Fruit fly (Drosophila melanogaster) whole organism, embryonic: ENCODE results near the gene ZnT63C.

ENCODE experiments used
- ATbp ChIP-seq: fragments of 200-800 bp; sonication (Bioruptor generic); optimal IDR thresholded peaks from 2 replicates; lab custom pipeline; 2017; ENCODE audit warnings: missing biosample characterization, mild to moderate bottlenecking, missing genetic modification characterization, missing genetic modification reagents
- Aef1 ChIP-seq: fragments of 200-800 bp; sonication (Bioruptor generic); IDR thresholded peaks from 3 replicates; pipeline ENCODE4 v1.3.6; 2022; ENCODE audit warnings: missing biosample characterization, missing genetic modification characterization
- Atf6 ChIP-seq: fragments of 200-800 bp; sonication (Bioruptor generic); IDR thresholded peaks from 2 replicates; pipeline ENCODE4 v1.3.6; 2022; ENCODE audit warnings: missing biosample characterization, missing genetic modification characterization
- CG13424 ChIP-seq: fragments of 200-800 bp; sonication (Bioruptor generic); optimal IDR thresholded peaks from 2 replicates; lab custom pipeline; 2019; ENCODE audit warnings: missing biosample characterization, mild to moderate bottlenecking, missing genetic modification characterization, moderate library complexity
- CG1529 ChIP-seq: fragments of 200-800 bp; sonication (Bioruptor generic); optimal IDR thresholded peaks from 3 replicates; lab custom pipeline; 2018; ENCODE audit warnings: missing biosample characterization, missing genetic modification characterization
- CG17328 ChIP-seq: fragments of 200-800 bp; sonication (Bioruptor generic); IDR thresholded peaks from 2 replicates; pipeline ENCODE4 v1.3.6; 2022; ENCODE audit warnings: missing biosample characterization, missing genetic modification characterization
- CG2202 ChIP-seq: fragments of 200-800 bp; sonication (Bioruptor generic); optimal IDR thresholded peaks from 2 replicates; lab custom pipeline; 2018; ENCODE audit warnings: missing biosample characterization, mild to moderate bottlenecking, missing genetic modification characterization
- CG2712 ChIP-seq: fragments of 200-800 bp; optimal IDR thresholded peaks from 3 replicates; lab custom pipeline; 2019; ENCODE audit warnings: missing biosample characterization, mild to moderate bottlenecking, missing genetic modification characterization, moderate library complexity
- CG5180 ChIP-seq: fragments of 200-800 bp; sonication (Bioruptor generic); optimal IDR thresholded peaks from 3 replicates; lab custom pipeline; 2017; ENCODE audit warnings: missing biosample characterization, missing genetic modification characterization, mild to moderate bottlenecking, moderate library complexity, missing genetic modification reagents
- CG6175 ChIP-seq: fragments of 200-800 bp; sonication (Bioruptor generic); IDR thresholded peaks from 3 replicates; pipeline ENCODE4 v1.3.6; 2022; ENCODE audit warnings: missing biosample characterization, missing genetic modification characterization
- CG7928 ChIP-seq: fragments of 200-800 bp; sonication (Bioruptor generic); optimal IDR thresholded peaks from 2 replicates; lab custom pipeline; 2017; ENCODE audit warnings: missing biosample characterization, mild to moderate bottlenecking, missing genetic modification characterization
- CG7987 ChIP-seq: fragments of 200-800 bp; sonication (Bioruptor generic); optimal IDR thresholded peaks from 2 replicates; lab custom pipeline; 2018; ENCODE audit warnings: missing biosample characterization, mild to moderate bottlenecking, missing genetic modification characterization, moderate library complexity
- CG8359 ChIP-seq: fragments of 200-800 bp; sonication (Bioruptor generic); optimal IDR thresholded peaks from 2 replicates; lab custom pipeline; 2017; ENCODE audit warnings: missing biosample characterization, mild to moderate bottlenecking, missing genetic modification characterization, borderline replicate concordance
- CG8924 ChIP-seq: fragments of 200-800 bp; optimal IDR thresholded peaks from 3 replicates; lab custom pipeline; 2019; ENCODE audit warnings: missing biosample characterization, mild to moderate bottlenecking, missing genetic modification characterization, moderate library complexity
- D ChIP-seq, 2 experiments: fragments of 200-800 bp in 1 of 2; fragments of >200 bp in 1 of 2; sonication (Bioruptor generic) in 1 of 2; optimal IDR thresholded peaks; 2 replicates in 1 of 2; 3 replicates in 1 of 2; lab custom pipeline; 2017; ENCODE audit warnings: mild to moderate bottlenecking in 1 of 2, missing biosample characterization in 1 of 2, missing genetic modification characterization in 1 of 2, missing genetic modification reagents in 1 of 2
- Dp ChIP-seq: fragments of 200-800 bp; sonication (Bioruptor generic); optimal IDR thresholded peaks from 2 replicates; lab custom pipeline; 2018; ENCODE audit warnings: missing biosample characterization, mild to moderate bottlenecking, missing genetic modification characterization, moderate library complexity
- Ets65A ChIP-seq: fragments of 200-800 bp; sonication (Bioruptor generic); peaks from one replicate; lab custom pipeline; 2016; ENCODE audit warnings: missing biosample characterization, missing genetic modification characterization
- Hr3 ChIP-seq: fragments of 200-800 bp; sonication (Bioruptor generic); optimal IDR thresholded peaks from 3 replicates; lab custom pipeline; 2016; ENCODE audit warnings: missing biosample characterization, missing genetic modification characterization
- Hr51 ChIP-seq, 2 experiments: fragments of 200-800 bp; sonication (Bioruptor generic); optimal IDR thresholded peaks; 2 replicates in 1 of 2; 3 replicates in 1 of 2; lab custom pipeline; 2016 to 2018; ENCODE audit warnings: missing biosample characterization in 2 of 2, missing genetic modification characterization in 2 of 2, mild to moderate bottlenecking in 1 of 2, moderate library complexity in 1 of 2
- Max ChIP-seq: fragments of 200-800 bp; sonication (Bioruptor generic); optimal IDR thresholded peaks from 2 replicates; lab custom pipeline; 2016; ENCODE audit warnings: missing biosample characterization, mild to moderate bottlenecking, missing genetic modification characterization
- Med ChIP-seq: fragments of 200-800 bp; sonication (Bioruptor generic); peaks from one replicate; lab custom pipeline; 2016; ENCODE audit warnings: missing biosample characterization, missing genetic modification characterization, mild to moderate bottlenecking, inconsistent platforms, moderate library complexity
- Mrtf ChIP-seq: fragments of 200-800 bp; sonication (Bioruptor generic); IDR thresholded peaks from 3 replicates; pipeline ENCODE4 v1.3.6; 2022; ENCODE audit warnings: missing biosample characterization, missing genetic modification characterization
- NK7.1 ChIP-seq: fragments of 200-800 bp; sonication (Bioruptor generic); optimal IDR thresholded peaks from 3 replicates; lab custom pipeline; 2016; ENCODE audit warnings: missing biosample characterization, missing genetic modification characterization
- Nf-YC ChIP-seq: fragments of 200-800 bp; optimal IDR thresholded peaks from 3 replicates; lab custom pipeline; 2019; ENCODE audit warnings: missing biosample characterization, mild to moderate bottlenecking, missing genetic modification characterization, moderate library complexity
- NfI ChIP-seq: fragments of 200-800 bp; sonication (Bioruptor generic); optimal IDR thresholded peaks from 3 replicates; lab custom pipeline; 2018; ENCODE audit warnings: missing biosample characterization, mild to moderate bottlenecking, missing genetic modification characterization, moderate library complexity
- PHDP ChIP-seq: fragments of 200-800 bp; sonication (Bioruptor generic); optimal IDR thresholded peaks from 3 replicates; lab custom pipeline; 2018; ENCODE audit warnings: missing biosample characterization, mild to moderate bottlenecking, missing genetic modification characterization, moderate library complexity
- ato ChIP-seq: fragments of 200-800 bp; sonication (Bioruptor generic); IDR thresholded peaks from 2 replicates; pipeline ENCODE4 v1.3.6; 2022; ENCODE audit warnings: missing biosample characterization, missing genetic modification characterization; ENCODE audit not compliant: partially characterized antibody
- bcd ChIP-seq: fragments of 200-800 bp; sonication (Bioruptor generic); optimal IDR thresholded peaks from 2 replicates; lab custom pipeline; 2017; ENCODE audit warnings: missing biosample characterization, mild to moderate bottlenecking, missing genetic modification characterization
- bigmax ChIP-seq: fragments of 200-800 bp; sonication (Bioruptor generic); optimal IDR thresholded peaks from 2 replicates; lab custom pipeline; 2018; ENCODE audit warnings: missing biosample characterization, mild to moderate bottlenecking, missing genetic modification characterization
- cwo ChIP-seq: fragments of 200-800 bp; sonication (Bioruptor generic); optimal IDR thresholded peaks from 3 replicates; lab custom pipeline; 2017; ENCODE audit warnings: missing biosample characterization, missing genetic modification characterization, mild to moderate bottlenecking, moderate library complexity, missing genetic modification reagents
- dimm ChIP-seq: fragments of 200-800 bp; sonication (Bioruptor generic); IDR thresholded peaks from 2 replicates; pipeline ENCODE4 v1.3.6; 2022; ENCODE audit warnings: missing biosample characterization, missing genetic modification characterization
- dmrt99B ChIP-seq: fragments of 200-800 bp; sonication (Bioruptor generic); optimal IDR thresholded peaks from 2 replicates; lab custom pipeline; 2018; ENCODE audit warnings: missing biosample characterization, mild to moderate bottlenecking, missing genetic modification characterization, moderate library complexity
- emc ChIP-seq: fragments of 200-800 bp; sonication (Bioruptor generic); optimal IDR thresholded peaks from 2 replicates; lab custom pipeline; 2016; ENCODE audit warnings: missing biosample characterization, missing genetic modification characterization
- ftz-f1 ChIP-seq: fragments of 200-800 bp; sonication (Bioruptor generic); optimal IDR thresholded peaks from 2 replicates; lab custom pipeline; 2016; ENCODE audit warnings: missing biosample characterization, missing genetic modification characterization
- gem ChIP-seq: fragments of 200-800 bp; sonication (Bioruptor generic); optimal IDR thresholded peaks from 2 replicates; lab custom pipeline; 2019; ENCODE audit warnings: missing biosample characterization, mild to moderate bottlenecking, missing genetic modification characterization, moderate library complexity
- grau ChIP-seq: fragments of 200-800 bp; optimal IDR thresholded peaks from 3 replicates; lab custom pipeline; 2019; ENCODE audit warnings: missing biosample characterization, mild to moderate bottlenecking, missing genetic modification characterization, moderate library complexity
- gsb ChIP-seq: fragments of 200-800 bp; sonication (Bioruptor generic); IDR thresholded peaks from 2 replicates; pipeline ENCODE4 v1.3.6; 2022; ENCODE audit warnings: missing biosample characterization, missing genetic modification characterization
- gsb-n ChIP-seq: fragments of 200-800 bp; sonication (Bioruptor generic); optimal IDR thresholded peaks from 3 replicates; lab custom pipeline; 2018; ENCODE audit warnings: missing biosample characterization, mild to moderate bottlenecking, missing genetic modification characterization
- h ChIP-seq: fragments of >200 bp; optimal IDR thresholded peaks from 2 replicates; lab custom pipeline; 2017
- ham ChIP-seq: fragments of 200-800 bp; sonication (Bioruptor generic); IDR thresholded peaks from 2 replicates; pipeline ENCODE4 v1.3.6; 2022; ENCODE audit warnings: missing biosample characterization, missing genetic modification characterization
- lola ChIP-seq, 3 experiments: fragments of >200 bp in 2 of 3; fragments of 200-800 bp in 1 of 3; sonication (Bioruptor generic) in 1 of 3; optimal IDR thresholded peaks; 2 replicates each; lab custom pipeline; 2017 to 2019; ENCODE audit warnings: missing biosample characterization in 3 of 3, missing genetic modification characterization in 3 of 3, mild to moderate bottlenecking in 1 of 3, moderate library complexity in 1 of 3
- prd ChIP-seq, 3 experiments: fragments of >200 bp in 2 of 3; fragments of 200-800 bp in 1 of 3; sonication (Bioruptor generic) in 1 of 3; optimal IDR thresholded peaks in 2 of 3; IDR thresholded peaks in 1 of 3; 2 replicates in 2 of 3; 3 replicates in 1 of 3; pipeline versions ENCODE4 v1.3.6 to Lab custom; 2017 to 2022; ENCODE audit warnings: missing biosample characterization in 1 of 3, missing genetic modification characterization in 1 of 3
- ro ChIP-seq: fragments of 200-800 bp; sonication (Bioruptor generic); IDR thresholded peaks from 2 replicates; pipeline ENCODE4 v1.3.6; 2022; ENCODE audit warnings: missing biosample characterization, missing genetic modification characterization
- seq ChIP-seq: fragments of 200-800 bp; sonication (Bioruptor generic); IDR thresholded peaks from 2 replicates; pipeline ENCODE4 v1.3.6; 2022; ENCODE audit warnings: missing biosample characterization, missing genetic modification characterization
- shn ChIP-seq: fragments of 200-800 bp; sonication (Bioruptor generic); optimal IDR thresholded peaks from 3 replicates; lab custom pipeline; 2016; ENCODE audit warnings: missing biosample characterization, missing genetic modification characterization
- slbo ChIP-seq: fragments of 200-800 bp; sonication (Bioruptor generic); IDR thresholded peaks from 2 replicates; pipeline ENCODE4 v1.3.6; 2022; ENCODE audit warnings: missing biosample characterization, missing genetic modification characterization
- tup ChIP-seq: fragments of 200-800 bp; sonication (Bioruptor generic); optimal IDR thresholded peaks from 2 replicates; lab custom pipeline; 2016; ENCODE audit warnings: missing biosample characterization, mild to moderate bottlenecking, missing genetic modification characterization, moderate library complexity
- vvl ChIP-seq: fragments of 200-800 bp; sonication (Bioruptor generic); IDR thresholded peaks from 2 replicates; pipeline ENCODE4 v1.3.6; 2022; ENCODE audit warnings: missing biosample characterization, missing genetic modification characterization
- wor ChIP-seq: fragments of 200-800 bp; sonication (Bioruptor generic); IDR thresholded peaks from 2 replicates; pipeline ENCODE4 v1.3.6; 2022; ENCODE audit warnings: missing biosample characterization, missing genetic modification characterization

Gene ZnT63C

dm6 chr3L:3339695-3340226 is 36.3 kb downstream of the ZnT63C start (continued):
- TF ChIP-seq slbo (GFP tag; lab: Robert Waterston, UW) (peak; percentile 55), PHDP (tag; lab: Kevin White, UChicago) (no peak), gem (tag; lab: Kevin White, UChicago) (peak; percentile 16), grau (tag; lab: Kevin White, UChicago) (peak; percentile 72), prd (optimal IDR thresholded peaks at IDR 0.05; lab: Kevin White, UChicago) (no peak), prd (GFP tag; IDR thresholded peaks at IDR 0.05; lab: Robert Waterston, UW) (0 out of 3 replicates have a peak, but pooled peaks have one; percentile 9), Med (GFP tag; lab: Kevin White, UChicago) (peak; percentile 58), shn (no peak), dmrt99B (tag; lab: Kevin White, UChicago) (peak; percentile 0), CG17328 (GFP tag; lab: Robert Waterston, UW) (no peak), Mrtf (no peak), CG7928 (no peak), lola (GFP tag; optimal IDR thresholded peaks at IDR 0.05; lab: Kevin White, UChicago) (no peak), CG2712 (tag; lab: Kevin White, UChicago) (no peak), CG6175 (no peak), Atf6 (GFP tag; lab: Robert Waterston, UW) (peak; percentile 37; the same call in 1 of the 2 replicates), Hr3 (no peak), CG5180 (GFP tag; lab: Kevin White, UChicago) (no peak), CG2202 (tag; lab: Kevin White, UChicago) (no peak), Hr51 (GFP tag; optimal IDR thresholded peaks at IDR 0.05; lab: Kevin White, UChicago) (peak in 1 of 2 experiments; percentile 35), Nf-YC (tag; lab: Kevin White, UChicago) (no peak), seq (GFP tag; lab: Robert Waterston, UW) (peak; percentile 54), ATbp (GFP tag; lab: Kevin White, UChicago) (no peak), dimm (GFP tag; lab: Robert Waterston, UW) (no peak), tup (no peak), CG7987 (no peak), D (optimal IDR thresholded peaks at IDR 0.05; lab: Kevin White, UChicago) (no peak), D (GFP tag; optimal IDR thresholded peaks at IDR 0.05; lab: Kevin White, UChicago) (no peak), NK7.1 (GFP tag; lab: Kevin White, UChicago) (no peak), ftz-f1 (GFP tag; lab: Kevin White, UChicago) (no peak), bigmax (no peak), NfI (GFP tag; lab: Kevin White, UChicago) (no peak), CG13424 (tag; lab: Kevin White, UChicago) (peak; percentile 25), Aef1 (GFP tag; lab: Robert Waterston, UW) (no peak), h (lab: Kevin White, UChicago) (no peak), ato (GFP tag; lab: Robert Waterston, UW) (no peak), vvl (GFP tag; lab: Robert Waterston, UW) (0 out of 2 replicates have a peak, but pooled peaks have one; percentile 19), bcd (GFP tag; lab: Kevin White, UChicago) (no peak), Dp (GFP tag; lab: Kevin White, UChicago) (no peak), CG8924 (no peak), wor (GFP tag; lab: Robert Waterston, UW) (no peak), ham (GFP tag; lab: Robert Waterston, UW) (no peak), emc (GFP tag; lab: Kevin White, UChicago) (no peak), CG1529 (GFP tag; lab: Kevin White, UChicago) (no peak), CG8359 (GFP tag; lab: Kevin White, UChicago) (no peak), gsb (GFP tag; lab: Robert Waterston, UW) (peak; percentile 32; the same call in 1 of the 2 replicates), Ets65A (GFP tag; lab: Kevin White, UChicago) (no peak), Max (no peak), cwo (GFP tag; lab: Kevin White, UChicago) (no peak), ro (GFP tag; lab: Robert Waterston, UW) (no peak), gsb-n (tag; lab: Kevin White, UChicago) (no peak)
